Worm (Caenorhabditis elegans): ENCODE data around the gene ints-2.

DNA sequence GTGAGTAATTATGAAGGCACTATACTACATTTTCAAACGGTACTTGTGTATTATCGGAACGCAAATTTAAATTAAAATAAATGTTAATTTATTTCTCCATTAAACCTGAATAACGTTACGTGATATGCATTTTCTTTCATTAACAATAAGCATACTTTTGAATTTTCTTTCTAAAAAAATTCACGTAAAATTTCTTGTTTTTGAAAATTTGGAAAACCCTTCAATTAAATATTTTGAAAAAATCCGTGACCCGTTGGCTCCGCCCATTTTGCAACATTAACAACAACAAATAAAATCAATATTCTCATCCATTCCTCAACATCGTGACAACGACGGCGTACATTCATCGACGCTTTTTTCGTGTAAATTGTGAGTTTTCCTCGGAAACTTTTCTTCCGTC lies 39.3 kb upstream of the ints-2 start, which contains the start of gene acs-10:
- TF ChIP-seq flt-1 (GFP tag; IDR thresholded peaks at IDR 0.05) (no peak), ets-7 (tag; optimal IDR thresholded peaks at IDR 0.05) (no peak), B0310.2 (tag; optimal IDR thresholded peaks at IDR 0.05) (no peak), ama-1 (optimal IDR thresholded peaks at IDR 0.05) (no peak), hnd-1 (tag; optimal IDR thresholded peaks at IDR 0.05) (no peak), ceh-36 (tag; optimal IDR thresholded peaks at IDR 0.05) (no peak), tbx-37 (GFP tag; conservative IDR thresholded peaks at IDR 0.05) (no peak), tbx-11 (GFP tag; IDR thresholded peaks at IDR 0.05) (no peak), pes-1 (GFP tag; IDR thresholded peaks at IDR 0.05) (no peak), tra-4 (tag; optimal IDR thresholded peaks at IDR 0.05) (no peak), sea-1 (GFP tag; conservative IDR thresholded peaks at IDR 0.05) (no peak), scrt-1 (GFP tag; IDR thresholded peaks at IDR 0.05) (no peak)

Data from whole organism, early embryonic.